Fruit fly (Drosophila melanogaster): ENCODE data around the gene nst.

DNA sequence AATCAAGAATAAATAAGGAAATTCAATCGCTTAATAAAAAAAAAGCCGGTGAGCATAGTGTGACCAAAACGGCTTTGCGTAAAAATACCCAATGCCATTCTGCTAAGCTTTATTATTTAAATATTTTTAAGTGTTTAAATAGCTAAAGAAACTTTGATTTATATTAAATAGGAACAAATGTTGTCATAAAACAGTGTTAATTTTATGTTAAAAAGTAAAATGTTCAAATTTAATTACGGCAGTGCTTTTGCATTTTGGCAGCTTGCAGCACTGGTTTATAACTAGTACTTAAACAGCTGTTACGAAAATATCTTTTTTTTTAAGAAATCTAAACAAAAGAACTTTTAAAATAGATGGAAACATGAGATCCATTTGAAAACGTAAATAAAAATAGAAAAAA lies 28.7 kb downstream of the nst start, which contains the start of the genes CG10638 and CG10681:
- TF ChIP-seq pan (optimal IDR thresholded peaks at IDR 0.05) (no peak), usp (GFP tag; optimal IDR thresholded peaks at IDR 0.05) (no peak)

Data from whole organism.